Fruit fly (Drosophila melanogaster): ENCODE measurements around the gene Dip-C.
A peak's percentile ranks its signal among the peaks of the same experiment; 100 is the strongest.

Dip-C gene

dm6 chr3R:12433764-12434163, 20.2 kb upstream of the Dip-C start, which contains the start of the genes Aos1 and Srlp (continued):
- TF ChIP-seq repo (GFP tag; optimal IDR thresholded peaks at IDR 0.05) (no peak), CG17328 (GFP tag; IDR thresholded peaks at IDR 0.05) (0 out of 2 replicates have a peak, but pooled peaks have one; percentile 30), CG10565 (GFP tag; optimal IDR thresholded peaks at IDR 0.05) (no peak), B-H1 (GFP tag; IDR thresholded peaks at IDR 0.05) (no peak), CG6854 (GFP tag; optimal IDR thresholded peaks at IDR 0.05) (no peak), Dfd (GFP tag; optimal IDR thresholded peaks at IDR 0.05) (no peak), CG14441 (GFP tag; IDR thresholded peaks at IDR 0.05) (no peak), pros (GFP tag; optimal IDR thresholded peaks at IDR 0.05) (no peak), so (GFP tag; IDR thresholded peaks at IDR 0.05) (no peak), HLHmδ (GFP tag; optimal IDR thresholded peaks at IDR 0.05) (no peak), CG3065 (GFP tag; optimal IDR thresholded peaks at IDR 0.05) (no peak), sob (GFP tag; IDR thresholded peaks at IDR 0.05) (no peak), Sin3A (optimal IDR thresholded peaks at IDR 0.05) (peak; percentile 44), Dbx (GFP tag; IDR thresholded peaks at IDR 0.05) (0 out of 3 replicates have a peak, but pooled peaks have one; percentile 44), org-1 (GFP tag; optimal IDR thresholded peaks at IDR 0.05) (no peak), CG10959 (GFP tag; IDR thresholded peaks at IDR 0.05) (no peak), CG12104 (GFP tag; optimal IDR thresholded peaks at IDR 0.05) (peak; percentile 30), CG8944 (GFP tag; optimal IDR thresholded peaks at IDR 0.05) (no peak), Trl (optimal IDR thresholded peaks at IDR 0.05) (no peak), Trl (GFP tag; optimal IDR thresholded peaks at IDR 0.05) (no peak), CG10654 (GFP tag; optimal IDR thresholded peaks at IDR 0.05) (peak; percentile 24), D19B (GFP tag; optimal IDR thresholded peaks at IDR 0.05) (no peak), ftz-f1 (GFP tag; optimal IDR thresholded peaks at IDR 0.05) (no peak), disco-r (GFP tag; optimal IDR thresholded peaks at IDR 0.05) (no peak), Taf1 (GFP tag; IDR thresholded peaks at IDR 0.05) (no peak), Myb (GFP tag; optimal IDR thresholded peaks at IDR 0.05) (no peak), wek (GFP tag; optimal IDR thresholded peaks at IDR 0.05) (no peak), CG8290 (GFP tag; optimal IDR thresholded peaks at IDR 0.05) (peak; percentile 19), CG8290 (tag; optimal IDR thresholded peaks at IDR 0.05) (no peak), Hey (tag; optimal IDR thresholded peaks at IDR 0.05) (no peak), pzg (GFP tag; optimal IDR thresholded peaks at IDR 0.05) (peak; percentile 57), bowl (GFP tag; IDR thresholded peaks at IDR 0.05) (no peak), CG17361 (GFP tag; IDR thresholded peaks at IDR 0.05) (peak; percentile 77)

dm6 chr3R:12431030-12431489, 17.5 kb upstream of the Dip-C start, which contains the start of gene Prosalpha2:
TSS of gene Prosalpha2 (plus strand) at chr3R:12431321.
- TF ChIP-seq BEAF-32 (GFP tag; optimal IDR thresholded peaks at IDR 0.05): peak; percentile 34
- TF ChIP-seq NfI (GFP tag; optimal IDR thresholded peaks at IDR 0.05): peak; percentile 43
- peak; percentile 15; the same call in 1 of the 2 replicates for TF ChIP-seq lmd (GFP tag; IDR thresholded peaks at IDR 0.05)
- peak; percentile 2 for TF ChIP-seq Ets97D (GFP tag; optimal IDR thresholded peaks at IDR 0.05)
- TF ChIP-seq CG10267 (tag; optimal IDR thresholded peaks at IDR 0.05): peak; percentile 45
- no peak for TF ChIP-seq zfh2 (GFP tag; optimal IDR thresholded peaks at IDR 0.05)
- TF ChIP-seq Doc3 (GFP tag; IDR thresholded peaks at IDR 0.05; ENCODE audit: partially characterized antibody): no peak
- TF ChIP-seq otp (GFP tag; IDR thresholded peaks at IDR 0.05): no peak
- no peak for TF ChIP-seq az2 (GFP tag; optimal IDR thresholded peaks at IDR 0.05)
- TF ChIP-seq Dp (GFP tag; optimal IDR thresholded peaks at IDR 0.05): peak; percentile 55
- TF ChIP-seq ERR (GFP tag; optimal IDR thresholded peaks at IDR 0.05): no peak
- no peak for TF ChIP-seq bowl (GFP tag; IDR thresholded peaks at IDR 0.05)
- peak; percentile 83 for TF ChIP-seq gfzf (GFP tag; optimal IDR thresholded peaks at IDR 0.05)
- no peak for TF ChIP-seq amos (GFP tag; IDR thresholded peaks at IDR 0.05; ENCODE audit: partially characterized antibody)
- peak; percentile 5 for TF ChIP-seq CG33213 (GFP tag; optimal IDR thresholded peaks at IDR 0.05)
- peak; percentile 93 for TF ChIP-seq CG7357 (GFP tag; IDR thresholded peaks at IDR 0.05)
- 0 out of 4 replicates have a peak, but pooled peaks have one; percentile 29 for TF ChIP-seq Dll (GFP tag; IDR thresholded peaks at IDR 0.05; ENCODE audit: partially characterized antibody)
- TF ChIP-seq ssp (GFP tag; IDR thresholded peaks at IDR 0.05): peak; percentile 38
- TF ChIP-seq CG13894 (tag; optimal IDR thresholded peaks at IDR 0.05): peak; percentile 23
- TF ChIP-seq phol (tag; optimal IDR thresholded peaks at IDR 0.05): peak; percentile 46
- peak; percentile 33 for TF ChIP-seq sens (GFP tag)
- peak; percentile 80 for TF ChIP-seq trem (tag; optimal IDR thresholded peaks at IDR 0.05)
